Worm (Caenorhabditis elegans) whole organism, early embryonic: ENCODE results near the gene Y110A2AL.2.

ENCODE experiments used
- B0310.2 ChIP-seq: sonication (generic microtip); optimal IDR thresholded peaks from 2 replicates; lab custom pipeline; 2016; ENCODE audit warnings: mild to moderate bottlenecking, missing genetic modification characterization, missing compliant biosample characterization
- F13C5.2 ChIP-seq: sonication (generic microtip); optimal IDR thresholded peaks from 2 replicates; lab custom pipeline; 2017; ENCODE audit warnings: mild to moderate bottlenecking, missing genetic modification characterization, inconsistent platforms, missing compliant biosample characterization
- aly-1 ChIP-seq: sonication (generic microtip); optimal IDR thresholded peaks from 2 replicates; lab custom pipeline; 2016; ENCODE audit warnings: missing genetic modification characterization, missing compliant biosample characterization
- ama-1 ChIP-seq: fragments of 150-350 bp; optimal IDR thresholded peaks from 2 replicates; lab custom pipeline; 2014
- ceh-13 ChIP-seq: fragments of 200-800 bp; sonication (Bioruptor generic); optimal IDR thresholded peaks from 2 replicates; lab custom pipeline; 2018; ENCODE audit warnings: mild to moderate bottlenecking, missing genetic modification characterization, missing compliant biosample characterization
- ceh-36 ChIP-seq: sonication (generic microtip); optimal IDR thresholded peaks from 2 replicates; lab custom pipeline; 2016; ENCODE audit warnings: missing genetic modification characterization, inconsistent platforms, missing compliant biosample characterization
- ets-7 ChIP-seq: sonication (generic microtip); optimal IDR thresholded peaks from 2 replicates; lab custom pipeline; 2016; ENCODE audit warnings: missing genotype, missing genetic modification characterization, missing compliant biosample characterization
- flt-1 ChIP-seq: fragments of 200-800 bp; sonication (Bioruptor generic); IDR thresholded peaks from 2 replicates; pipeline ENCODE4 v1.3.6; 2022; ENCODE audit warnings: missing genetic modification characterization, missing compliant biosample characterization
- hmbx-1 ChIP-seq: sonication (generic microtip); optimal IDR thresholded peaks from 2 replicates; lab custom pipeline; 2016; ENCODE audit warnings: mild to moderate bottlenecking, missing genetic modification characterization, missing compliant biosample characterization
- hmg-4 ChIP-seq: fragments of 200-800 bp; sonication (Bioruptor generic); optimal IDR thresholded peaks from 2 replicates; lab custom pipeline; 2018; ENCODE audit warnings: mild to moderate bottlenecking, missing genetic modification characterization, missing compliant biosample characterization
- hnd-1 ChIP-seq: sonication (generic microtip); optimal IDR thresholded peaks from 2 replicates; lab custom pipeline; 2016; ENCODE audit warnings: missing genetic modification characterization, missing compliant biosample characterization
- pes-1 ChIP-seq: fragments of 200-800 bp; sonication (Bioruptor generic); IDR thresholded peaks from 2 replicates; pipeline ENCODE4 v1.3.6; 2022; ENCODE audit warnings: missing genetic modification reagents, missing genetic modification characterization, missing compliant biosample characterization
- scrt-1 ChIP-seq: fragments of 200-800 bp; sonication (Bioruptor generic); IDR thresholded peaks from 2 replicates; pipeline ENCODE4 v1.3.6; 2022; ENCODE audit warnings: missing genetic modification characterization, missing compliant biosample characterization
- sea-1 ChIP-seq: fragments of 200-800 bp; sonication (Bioruptor generic); conservative IDR thresholded peaks from 2 replicates; pipeline ENCODE4 v1.3.6; 2022; ENCODE audit warnings: missing genetic modification characterization, missing compliant biosample characterization
- tbx-11 ChIP-seq: fragments of 200-800 bp; sonication (Bioruptor generic); IDR thresholded peaks from 2 replicates; pipeline ENCODE4 v1.3.6; 2022; ENCODE audit warnings: missing genetic modification characterization, missing compliant biosample characterization
- tbx-37 ChIP-seq: fragments of 200-800 bp; sonication (Bioruptor generic); conservative IDR thresholded peaks from 2 replicates; pipeline ENCODE4 v1.3.6; 2022; ENCODE audit warnings: missing genetic modification reagents, missing genetic modification characterization, missing compliant biosample characterization
- tra-4 ChIP-seq: sonication (generic microtip); optimal IDR thresholded peaks from 2 replicates; lab custom pipeline; 2017; ENCODE audit warnings: missing genetic modification characterization, missing compliant biosample characterization

The Y110A2AL.2 gene

ce11 chrII:2874801-2875200 is 7.0 kb downstream of the Y110A2AL.2 start, which contains the start of gene Y110A2AL.1:
TSS of gene Y110A2AL.1 (plus strand) at chrII:2875101.
- TF ChIP-seq hmbx-1 (tag; lab: Kevin White, UChicago), result no peak

DNA sequence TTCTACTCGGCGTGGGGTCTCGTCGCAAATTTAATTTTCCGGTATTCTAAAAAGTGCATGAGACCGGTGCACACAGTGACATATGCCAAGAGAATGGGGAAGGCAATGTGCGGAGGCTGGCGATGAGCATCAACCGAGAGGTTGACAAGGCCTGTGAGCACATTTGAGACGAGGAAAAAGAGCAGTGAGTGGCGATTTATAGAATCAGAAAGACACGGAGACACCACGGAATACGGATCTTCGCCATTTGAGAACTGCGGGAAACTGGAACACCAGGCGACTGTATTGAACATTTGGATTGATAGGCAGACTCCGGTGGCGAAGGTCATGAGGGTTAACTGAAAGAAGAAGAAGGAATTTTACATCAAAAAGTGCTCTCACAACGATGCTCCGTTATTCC is 11.1 kb downstream of the Y110A2AL.2 start:
- no peak for TF ChIP-seq pes-1 (GFP tag; lab: Robert Waterston, UW)
- no peak for TF ChIP-seq ceh-36 (tag; lab: Kevin White, UChicago)
- no peak for TF ChIP-seq tra-4
- no peak for TF ChIP-seq hnd-1 (tag; lab: Kevin White, UChicago)
- TF ChIP-seq scrt-1 (GFP tag; lab: Robert Waterston, UW), result no peak
- no peak for TF ChIP-seq ama-1
- no peak for TF ChIP-seq aly-1 (tag; lab: Kevin White, UChicago)
- no peak for TF ChIP-seq ceh-13

- TF ChIP-seq flt-1 (GFP tag; lab: Robert Waterston, UW), result peak; percentile 29; the same call in 1 of the 2 replicates
- TF ChIP-seq hmbx-1 (tag; lab: Kevin White, UChicago), result no peak
- no peak for TF ChIP-seq ets-7 (tag; lab: Kevin White, UChicago)
- TF ChIP-seq ama-1, result no peak
- TF ChIP-seq B0310.2 (tag; lab: Kevin White, UChicago), result no peak
- TF ChIP-seq ceh-36 (tag; lab: Kevin White, UChicago), result no peak
These were observed 13.3 kb downstream of the Y110A2AL.2 start for ce11 chrII:2881088-2881487.

- no peak for TF ChIP-seq F13C5.2
These were observed 17.0 kb downstream of the Y110A2AL.2 start, which contains the start of gene pigw-1 for ce11 chrII:2884810-2885209. TSS of gene pigw-1 (minus strand) at chrII:2884910.

DNA sequence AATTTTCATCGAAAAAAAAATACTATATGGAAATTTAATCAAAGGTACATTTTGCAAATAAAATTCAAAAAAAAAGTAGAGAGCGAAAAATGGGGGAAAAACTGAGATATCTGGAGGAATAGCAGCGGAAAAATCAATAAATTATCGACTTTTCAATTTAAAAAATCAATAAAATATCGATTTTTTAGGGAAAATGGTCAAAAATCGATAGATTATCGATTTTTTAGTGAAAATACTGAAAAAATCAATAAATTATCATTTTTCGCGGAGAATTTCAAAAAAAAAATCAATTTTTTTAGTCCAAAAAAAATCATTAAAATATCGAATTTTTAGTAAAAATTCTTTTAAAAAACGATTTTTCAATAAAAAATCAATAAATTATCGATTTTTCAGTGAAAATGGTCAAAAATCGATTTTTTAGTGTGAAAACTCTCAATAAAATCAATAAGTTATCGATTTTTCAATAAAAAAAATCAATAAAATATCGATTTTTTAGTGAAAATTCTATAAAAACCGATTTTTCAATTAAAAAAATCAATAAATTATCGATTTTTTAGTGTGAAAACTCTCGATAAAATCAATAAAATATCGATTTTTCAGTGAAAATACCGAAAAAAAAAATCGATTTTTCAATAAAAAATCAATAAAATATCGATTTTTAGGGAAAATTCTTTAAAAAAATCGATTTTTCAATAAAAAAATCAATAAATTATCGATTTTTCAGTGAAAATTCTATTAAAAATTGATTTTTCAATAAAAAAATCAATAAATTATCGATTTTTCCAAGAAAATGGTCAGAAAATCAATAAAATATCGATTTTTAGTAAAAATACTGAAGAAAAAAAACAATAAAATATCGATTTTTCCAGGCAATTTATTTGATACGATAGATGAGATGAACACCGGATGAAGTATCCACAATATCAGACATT is 18.0 kb downstream of the Y110A2AL.2 start:
- no peak for TF ChIP-seq hmg-4 (GFP tag; lab: Kevin White, UChicago)
- no peak for TF ChIP-seq hnd-1 (tag; lab: Kevin White, UChicago)
- TF ChIP-seq tbx-37 (GFP tag; lab: Robert Waterston, UW), result no peak

DNA sequence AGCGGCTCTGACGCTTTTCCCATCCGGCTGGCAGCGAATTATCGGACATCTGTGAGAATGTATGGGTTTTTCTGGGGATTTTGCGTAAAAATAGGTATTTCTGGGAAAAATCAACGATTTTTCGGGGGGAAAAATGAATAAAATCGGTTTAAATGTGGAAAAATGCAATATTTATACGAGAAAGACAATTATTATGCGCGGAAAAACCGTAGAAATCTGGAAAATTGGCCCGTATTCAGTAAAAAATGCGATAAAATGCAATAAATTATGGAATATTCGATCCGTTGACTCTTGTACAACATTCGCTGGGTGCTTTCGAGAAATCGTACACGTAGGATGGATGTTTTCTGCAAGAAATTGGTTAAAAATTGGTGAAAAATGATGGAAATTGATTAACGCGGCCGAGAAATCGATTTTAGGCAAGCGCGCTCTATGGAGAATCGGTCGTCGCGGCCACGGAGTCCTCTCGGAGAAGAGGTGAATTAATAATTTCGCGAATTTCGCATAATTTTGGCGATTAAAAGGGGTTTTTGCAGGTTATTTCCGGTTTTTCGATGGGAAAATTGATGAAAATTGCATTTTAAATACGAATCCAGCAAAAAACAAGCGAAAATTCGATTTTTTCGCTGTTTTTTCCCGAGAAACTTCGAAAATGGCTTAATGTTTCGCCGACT is 21.3 kb downstream of the Y110A2AL.2 start, which contains the start of gene pinn-1:
pinn-1 (minus strand) TSS at position 51 of the 674 bp plus-strand sequence.
- TF ChIP-seq ceh-36 (tag; lab: Kevin White, UChicago), result no peak
- TF ChIP-seq tbx-37 (GFP tag; lab: Robert Waterston, UW), result peak; percentile 77
- TF ChIP-seq ama-1, result no peak
- TF ChIP-seq F13C5.2, result peak; percentile 37
- peak; percentile 19 for TF ChIP-seq hnd-1 (tag; lab: Kevin White, UChicago)
- TF ChIP-seq B0310.2 (tag; lab: Kevin White, UChicago), result no peak
- peak; percentile 61; the same call in 1 of the 2 replicates for TF ChIP-seq flt-1 (GFP tag; lab: Robert Waterston, UW)
- peak; percentile 79 for TF ChIP-seq pes-1 (GFP tag; lab: Robert Waterston, UW)
- TF ChIP-seq sea-1 (GFP tag; lab: Robert Waterston, UW), result no peak; the same call in 1 of the 2 replicates
- TF ChIP-seq hmbx-1 (tag; lab: Kevin White, UChicago), result no peak

DNA sequence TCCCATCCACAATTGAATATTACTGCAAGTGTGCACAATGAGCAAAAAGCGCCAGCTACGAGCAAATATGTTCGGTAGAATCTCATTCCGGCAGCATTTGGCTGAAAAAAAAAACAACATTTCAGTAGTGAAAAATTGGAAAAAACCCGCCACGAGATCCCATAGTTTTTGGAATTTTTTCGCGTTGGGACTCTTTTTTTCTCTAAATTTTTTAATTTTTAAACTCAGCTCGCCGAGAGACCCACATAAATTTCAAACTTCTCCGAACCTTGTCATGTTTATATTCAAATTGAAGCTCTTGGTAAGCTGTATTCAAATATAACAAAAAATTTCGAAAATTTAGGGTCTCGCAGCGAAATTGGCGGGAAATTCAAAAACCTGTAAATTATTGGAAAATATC is 26.5 kb downstream of the Y110A2AL.2 start, which contains the start of gene sqv-2:
sqv-2 (minus strand) TSS at position 101 of the 400 bp plus-strand sequence.
- TF ChIP-seq hmg-4 (GFP tag; lab: Kevin White, UChicago), result no peak
- TF ChIP-seq B0310.2 (tag; lab: Kevin White, UChicago), result no peak

DNA sequence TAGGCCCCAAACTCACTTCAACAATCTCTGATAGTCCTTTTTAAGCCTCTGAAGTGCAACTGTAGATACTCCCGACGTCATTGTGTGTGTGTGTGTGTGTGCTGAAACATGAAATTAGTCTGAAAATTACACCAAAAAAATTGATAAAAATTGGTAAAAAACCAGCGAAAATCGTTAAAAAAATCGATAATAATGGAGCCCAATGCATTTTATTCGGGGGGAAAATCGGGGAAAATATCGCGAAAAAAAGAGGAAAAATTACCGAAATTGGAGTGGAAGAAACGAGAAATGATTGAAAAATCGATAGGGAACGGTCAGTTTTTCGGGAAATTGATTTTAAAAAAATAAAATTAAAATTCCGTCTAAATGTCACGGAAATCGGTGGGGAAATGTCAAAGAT is 32.4 kb downstream of the Y110A2AL.2 start, which contains the start of gene ubc-26:
ubc-26 (minus strand) TSS at position 101 of the 400 bp plus-strand sequence.
- TF ChIP-seq ceh-36 (tag; lab: Kevin White, UChicago) (no peak), tbx-11 (GFP tag; lab: Robert Waterston, UW) (no peak), F13C5.2 (no peak), hnd-1 (tag; lab: Kevin White, UChicago) (no peak), tbx-37 (GFP tag; lab: Robert Waterston, UW) (no peak), ceh-13 (no peak), aly-1 (tag; lab: Kevin White, UChicago) (no peak), B0310.2 (tag; lab: Kevin White, UChicago) (no peak), flt-1 (GFP tag; lab: Robert Waterston, UW) (no peak)
